Worm (Caenorhabditis elegans) whole organism, L1 larva: ENCODE data around the gene frpr-19.
A peak's percentile ranks its signal among the peaks of the same experiment; 100 is the strongest.

Source experiments
- C04F5.9 ChIP-seq: sonication (generic microtip); optimal IDR thresholded peaks from 2 replicates; lab custom pipeline; 2016; ENCODE audit warnings: missing genetic modification characterization, missing compliant biosample characterization
- C16A3.4 ChIP-seq: fragments of 150-350 bp; optimal IDR thresholded peaks from 2 replicates; lab custom pipeline; 2014; ENCODE audit warnings: missing biosample characterization, missing genetic modification characterization
- C34B4.2 ChIP-seq: sonication (generic microtip); optimal IDR thresholded peaks from 2 replicates; lab custom pipeline; 2017; ENCODE audit warnings: mild to moderate bottlenecking, missing genetic modification characterization, missing compliant biosample characterization
- Y116A8C.19 ChIP-seq: sonication (generic microtip); optimal IDR thresholded peaks from 2 replicates; lab custom pipeline; 2016; ENCODE audit warnings: missing compliant biosample characterization, missing genetic modification characterization, borderline replicate concordance
- blmp-1 ChIP-seq: fragments of 150-350 bp; optimal IDR thresholded peaks from 2 replicates; lab custom pipeline; 2014; ENCODE audit warnings: missing biosample characterization, missing genetic modification characterization
- ceh-82 ChIP-seq, 3 experiments: fragments of 150-350 bp in 1 of 3; sonication (generic microtip) in 2 of 3; optimal IDR thresholded peaks; 2 replicates each; lab custom pipeline; 2014 to 2017; ENCODE audit warnings: missing biosample characterization in 3 of 3, missing genetic modification characterization in 3 of 3
- ceh-90 ChIP-seq: sonication (generic microtip); optimal IDR thresholded peaks from 2 replicates; lab custom pipeline; 2016; ENCODE audit warnings: missing genetic modification characterization, missing compliant biosample characterization
- dpl-1 ChIP-seq, 3 experiments: fragments of 150-350 bp in 2 of 3; sonication (generic microtip) in 1 of 3; optimal IDR thresholded peaks; 2 replicates each; lab custom pipeline; 2014 to 2017; ENCODE audit warnings: missing biosample characterization in 3 of 3, missing genetic modification characterization in 3 of 3, missing genetic modification reagents in 3 of 3
- dsc-1 ChIP-seq: sonication (generic microtip); optimal IDR thresholded peaks from 2 replicates; lab custom pipeline; 2016; ENCODE audit warnings: mild to moderate bottlenecking, missing genetic modification characterization, missing compliant biosample characterization
- efl-1 ChIP-seq, 4 experiments: fragments of 150-350 bp; optimal IDR thresholded peaks in 3 of 4; peaks in 1 of 4; 1 replicate in 1 of 4; 2 replicates in 3 of 4; lab custom pipeline; 2014; ENCODE audit warnings: missing biosample characterization in 2 of 4, missing genetic modification characterization in 2 of 4, missing genetic modification reagents in 2 of 4
- elt-3 ChIP-seq, 6 experiments: fragments of 150-350 bp in 1 of 6; sonication (generic microtip); optimal IDR thresholded peaks; 2 replicates each; lab custom pipeline; 2017 to 2018; ENCODE audit warnings: missing biosample characterization in 6 of 6, missing genetic modification characterization in 6 of 6, inconsistent platforms in 1 of 6
- ets-5 ChIP-seq: fragments of 200-800 bp; sonication (Bioruptor generic); IDR thresholded peaks from 2 replicates; pipeline ENCODE4 v1.3.6; 2022; ENCODE audit warnings: missing genetic modification characterization, missing compliant biosample characterization
- fkh-4 ChIP-seq: sonication (generic microtip); optimal IDR thresholded peaks from 2 replicates; lab custom pipeline; 2016; ENCODE audit warnings: missing compliant biosample characterization, missing genetic modification characterization, borderline replicate concordance
- fos-1 ChIP-seq: fragments of 150-350 bp; optimal IDR thresholded peaks from 2 replicates; lab custom pipeline; 2014; ENCODE audit warnings: missing biosample characterization, missing genetic modification characterization
- hlh-17 ChIP-seq: fragments of 200-800 bp; sonication (Bioruptor generic); optimal IDR thresholded peaks from 2 replicates; lab custom pipeline; 2018; ENCODE audit warnings: missing genetic modification characterization, mild to moderate bottlenecking, missing compliant biosample characterization, moderate library complexity, borderline replicate concordance
- hlh-4 ChIP-seq: sonication (generic microtip); optimal IDR thresholded peaks from 2 replicates; lab custom pipeline; 2016; ENCODE audit warnings: mild to moderate bottlenecking, missing genetic modification characterization, missing compliant biosample characterization
- hpl-2 ChIP-seq: fragments of 150-350 bp; optimal IDR thresholded peaks from 2 replicates; lab custom pipeline; 2014; ENCODE audit warnings: missing biosample characterization, missing genetic modification reagents, missing genetic modification characterization
- lin-14 ChIP-seq: fragments of 200-800 bp; sonication (Bioruptor generic); optimal IDR thresholded peaks from 2 replicates; lab custom pipeline; 2018; ENCODE audit warnings: mild to moderate bottlenecking, missing genetic modification characterization, moderate library complexity, missing compliant biosample characterization
- lin-35 ChIP-seq, 2 experiments: fragments of 150-350 bp; optimal IDR thresholded peaks; 2 replicates each; lab custom pipeline; 2014; ENCODE audit warnings: missing biosample characterization in 2 of 2, missing genetic modification characterization in 2 of 2, missing genetic modification reagents in 2 of 2
- lin-39 ChIP-seq: fragments of 150-350 bp; optimal IDR thresholded peaks from 2 replicates; lab custom pipeline; 2014; ENCODE audit warnings: missing biosample characterization, missing genetic modification reagents, missing genetic modification characterization
- lir-3 ChIP-seq: sonication (generic microtip); optimal IDR thresholded peaks from 2 replicates; lab custom pipeline; 2016; ENCODE audit warnings: mild to moderate bottlenecking, missing genetic modification characterization, moderate library complexity, missing compliant biosample characterization; ENCODE audit not compliant: poor library complexity
- lsy-2 ChIP-seq, 2 experiments: fragments of 150-350 bp; optimal IDR thresholded peaks; 2 replicates each; lab custom pipeline; 2014; ENCODE audit warnings: missing biosample characterization in 2 of 2, missing genetic modification characterization in 2 of 2
- mab-9 ChIP-seq: fragments of 200-800 bp; sonication (Bioruptor generic); IDR thresholded peaks from 2 replicates; pipeline ENCODE4 v1.3.6; 2022; ENCODE audit warnings: missing genetic modification reagents, missing genetic modification characterization, missing compliant biosample characterization
- mdl-1 ChIP-seq, 2 experiments: fragments of 150-350 bp; optimal IDR thresholded peaks; 2 replicates each; lab custom pipeline; 2014 to 2017; ENCODE audit warnings: missing biosample characterization in 2 of 2, missing genetic modification characterization in 2 of 2, inconsistent platforms in 1 of 2
- mep-1 ChIP-seq: fragments of 150-350 bp; optimal IDR thresholded peaks from 2 replicates; lab custom pipeline; 2014; ENCODE audit warnings: missing biosample characterization, missing genetic modification characterization
- nhr-11 ChIP-seq: fragments of 150-350 bp; optimal IDR thresholded peaks from 2 replicates; lab custom pipeline; 2014; ENCODE audit warnings: missing biosample characterization, missing genetic modification characterization
- nhr-47 ChIP-seq: sonication (generic microtip); optimal IDR thresholded peaks from 2 replicates; lab custom pipeline; 2016; ENCODE audit warnings: mild to moderate bottlenecking, missing genetic modification characterization, moderate library complexity, missing compliant biosample characterization
- nhr-77 ChIP-seq: fragments of 150-350 bp; optimal IDR thresholded peaks from 2 replicates; lab custom pipeline; 2014; ENCODE audit warnings: missing biosample characterization, missing genetic modification characterization
- nhr-85 ChIP-seq: sonication (generic microtip); peaks from one replicate; lab custom pipeline; 2016; ENCODE audit warnings: missing genetic modification characterization, inconsistent platforms, missing compliant biosample characterization
- pax-3 ChIP-seq: fragments of 200-800 bp; sonication (Bioruptor generic); optimal IDR thresholded peaks from 2 replicates; lab custom pipeline; 2018; ENCODE audit warnings: mild to moderate bottlenecking, missing genetic modification characterization, moderate library complexity, missing compliant biosample characterization
- pqm-1 ChIP-seq: sonication (generic microtip); optimal IDR thresholded peaks from 3 replicates; lab custom pipeline; 2017; ENCODE audit warnings: missing biosample characterization, missing genetic modification characterization
- snu-23 ChIP-seq: sonication (generic microtip); optimal IDR thresholded peaks from 2 replicates; lab custom pipeline; 2016; ENCODE audit warnings: missing genetic modification characterization, missing compliant biosample characterization
- sptf-1 ChIP-seq: fragments of 150-350 bp; optimal IDR thresholded peaks from 2 replicates; lab custom pipeline; 2014; ENCODE audit warnings: missing biosample characterization, missing genetic modification characterization
- sup-37 ChIP-seq: fragments of 200-800 bp; sonication (Bioruptor generic); optimal IDR thresholded peaks from 2 replicates; lab custom pipeline; 2018; ENCODE audit warnings: mild to moderate bottlenecking, missing genetic modification characterization, missing compliant biosample characterization
- swsn-7 ChIP-seq: sonication (generic microtip); optimal IDR thresholded peaks from 2 replicates; lab custom pipeline; 2016; ENCODE audit warnings: missing genetic modification characterization, missing compliant biosample characterization
- tbx-2 ChIP-seq: sonication (generic microtip); optimal IDR thresholded peaks from 2 replicates; lab custom pipeline; 2016; ENCODE audit warnings: missing genetic modification characterization, missing compliant biosample characterization
- unc-130 ChIP-seq: fragments of 150-350 bp; optimal IDR thresholded peaks from 2 replicates; lab custom pipeline; 2017; ENCODE audit warnings: missing biosample characterization, missing genetic modification characterization, inconsistent platforms
- unc-86 ChIP-seq: sonication (generic microtip); optimal IDR thresholded peaks from 2 replicates; lab custom pipeline; 2016; ENCODE audit warnings: missing genetic modification characterization, missing compliant biosample characterization
- xbp-1 ChIP-seq: sonication (generic microtip); optimal IDR thresholded peaks from 2 replicates; lab custom pipeline; 2016; ENCODE audit warnings: missing genetic modification characterization, missing compliant biosample characterization

Gene frpr-19

DNA sequence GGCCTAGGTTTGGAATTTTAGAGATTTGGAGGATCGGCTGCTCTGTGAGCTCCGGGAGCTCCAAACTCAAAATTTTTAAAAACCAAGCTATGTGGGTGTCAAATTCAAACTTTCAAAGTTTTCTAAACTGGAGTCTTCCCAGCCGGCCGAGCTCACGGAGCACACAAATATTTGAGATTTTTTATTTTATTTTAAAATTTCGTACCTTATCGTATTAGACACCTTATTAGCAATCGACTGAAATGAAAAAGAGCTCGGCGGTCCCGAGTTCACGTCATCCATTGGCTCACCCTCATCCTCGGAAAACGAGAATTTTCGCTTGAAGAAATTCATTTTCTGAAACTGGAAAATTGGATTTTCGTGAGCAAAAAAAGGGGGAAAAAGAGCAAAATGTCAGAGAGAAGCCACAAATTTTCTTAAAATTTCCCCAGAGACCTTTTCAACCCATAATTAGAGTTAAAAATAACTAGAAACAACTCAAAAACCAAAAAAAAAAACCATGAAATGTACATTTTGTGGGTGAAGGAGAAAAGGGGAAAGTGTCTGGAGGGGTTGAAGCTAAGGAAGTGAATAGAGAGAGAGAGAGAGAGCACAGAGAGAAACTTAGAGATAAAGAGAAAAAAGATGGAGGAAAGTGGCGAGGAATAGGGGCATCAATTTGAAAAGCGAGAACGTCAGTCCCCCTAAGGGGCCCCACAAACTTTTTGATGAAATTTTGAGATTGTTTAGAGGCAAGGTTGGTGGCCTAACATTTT lies 33.5 kb upstream of the frpr-19 start, which contains the start of gene snn-1:
TSS of gene snn-1 (minus strand) at position 355 of the 755 bp plus-strand sequence.
- TF ChIP-seq fkh-4 (tag; lab: Kevin White, UChicago): no peak
- TF ChIP-seq efl-1 (optimal IDR thresholded peaks at IDR 0.05; lab: Kevin White, UChicago): no peak
- TF ChIP-seq efl-1 (GFP tag; optimal IDR thresholded peaks at IDR 0.05 in 1 of 2; lab: Kevin White, UChicago): peak in 1 of 2 experiments; percentile 35
- peak in 1 of 3 experiments; percentile 43 for TF ChIP-seq ceh-82 (tag; optimal IDR thresholded peaks at IDR 0.05; lab: Kevin White, UChicago)
- peak; percentile 63 for TF ChIP-seq lin-14 (GFP tag; lab: Kevin White, UChicago)

DNA sequence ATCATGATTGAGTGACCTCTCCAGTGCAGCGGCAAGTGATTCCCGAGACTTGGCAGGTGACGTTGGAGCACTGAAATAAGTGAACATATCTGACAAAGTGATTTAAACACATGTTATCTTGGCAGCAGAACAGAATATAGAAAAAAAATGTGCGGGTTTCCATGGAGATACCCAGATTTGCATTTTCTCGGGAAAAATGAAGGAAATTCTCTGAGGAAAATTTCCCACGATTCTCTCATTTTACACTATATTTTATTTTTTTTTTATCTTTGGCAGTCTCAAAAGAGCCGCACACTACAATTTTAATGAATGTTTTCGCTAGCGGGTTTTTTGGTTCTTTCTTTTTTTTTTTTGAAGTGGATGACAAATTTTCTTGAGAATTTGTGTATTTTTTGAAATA lies 32.4 kb upstream of the frpr-19 start:
- TF ChIP-seq nhr-11 (tag; lab: Kevin White, UChicago) (no peak), efl-1 (optimal IDR thresholded peaks at IDR 0.05; lab: Kevin White, UChicago) (no peak), efl-1 (GFP tag; optimal IDR thresholded peaks at IDR 0.05 in 1 of 2; lab: Kevin White, UChicago) (peak in 1 of 2 experiments; percentile 91), ceh-90 (tag; lab: Kevin White, UChicago) (no peak), C04F5.9 (no peak), lin-39 (tag; lab: Kevin White, UChicago) (no peak), hlh-4 (tag; lab: Kevin White, UChicago) (no peak)
- TF ChIP-seq, all 84 proteins: peak for 1

ce11 chrIV:1804613-1805012 lies 23.2 kb upstream of the frpr-19 start:
- TF ChIP-seq efl-1 (optimal IDR thresholded peaks at IDR 0.05; lab: Kevin White, UChicago) (peak; percentile 50 to 59), efl-1 (GFP tag; optimal IDR thresholded peaks at IDR 0.05 in 1 of 2; lab: Kevin White, UChicago) (peak; percentile 33 to 93), snu-23 (GFP tag; lab: Kevin White, UChicago) (peak; percentile 66), lin-35 (GFP tag; optimal IDR thresholded peaks at IDR 0.05; lab: Kevin White, UChicago) (peak; percentile 22 to 62), hlh-17 (GFP tag; lab: Kevin White, UChicago) (no peak), nhr-85 (tag; lab: Kevin White, UChicago) (peak; percentile 80), blmp-1 (tag; lab: Kevin White, UChicago) (peak; percentile 50), mdl-1 (tag; optimal IDR thresholded peaks at IDR 0.05; lab: Kevin White, UChicago) (peak in 1 of 2 experiments; percentile 24), dpl-1 (GFP tag; optimal IDR thresholded peaks at IDR 0.05; lab: Kevin White, UChicago) (peak; percentile 3 to 54 (median 41)), tbx-2 (tag; lab: Kevin White, UChicago) (peak; percentile 6), C16A3.4 (tag; lab: Kevin White, UChicago) (peak; percentile 43), lsy-2 (tag; optimal IDR thresholded peaks at IDR 0.05; lab: Kevin White, UChicago) (peak; percentile 45 to 68), unc-130 (tag; lab: Kevin White, UChicago) (peak; percentile 21), nhr-47 (tag; lab: Kevin White, UChicago) (peak; percentile 58), fos-1 (tag; lab: Kevin White, UChicago) (peak; percentile 19), ets-5 (GFP tag; lab: Robert Waterston, UW) (no peak), unc-86 (tag; lab: Kevin White, UChicago) (no peak), dsc-1 (tag; lab: Kevin White, UChicago) (peak; percentile 18), swsn-7 (tag; lab: Kevin White, UChicago) (peak; percentile 46), lin-14 (GFP tag; lab: Kevin White, UChicago) (no peak), pax-3 (tag; lab: Kevin White, UChicago) (no peak), xbp-1 (tag; lab: Kevin White, UChicago) (peak; percentile 35), mep-1 (tag; lab: Kevin White, UChicago) (peak; percentile 23)

- TF ChIP-seq nhr-77 (tag; lab: Kevin White, UChicago) (no peak), pqm-1 (tag; lab: Kevin White, UChicago) (no peak), lir-3 (tag; lab: Kevin White, UChicago) (no peak), C34B4.2 (tag; lab: Kevin White, UChicago) (no peak), lsy-2 (tag; optimal IDR thresholded peaks at IDR 0.05; lab: Kevin White, UChicago) (no peak), elt-3 (tag; optimal IDR thresholded peaks at IDR 0.05; lab: Kevin White, UChicago) (no peak), sup-37 (GFP tag; lab: Kevin White, UChicago) (no peak), hpl-2 (GFP tag; lab: Kevin White, UChicago) (no peak), Y116A8C.19 (tag; lab: Kevin White, UChicago) (no peak), ceh-90 (tag; lab: Kevin White, UChicago) (no peak), mab-9 (GFP tag; lab: Robert Waterston, UW) (no peak), sptf-1 (tag; lab: Kevin White, UChicago) (no peak)
Observed at ce11 chrIV:1803882-1804281, 22.4 kb upstream of the frpr-19 start, which contains the start of gene Y38C1BA.1. Gene Y38C1BA.1 (minus strand): TSS chrIV:1803982.
